Worm (Caenorhabditis elegans) whole organism, early embryonic: Measurements from ENCODE around the gene ctsa-3.1.

Experiments used
- B0310.2 ChIP-seq: sonication (generic microtip); optimal IDR thresholded peaks from 2 replicates; lab custom pipeline; 2016; ENCODE audit warnings: mild to moderate bottlenecking, missing genetic modification characterization, missing compliant biosample characterization
- F13C5.2 ChIP-seq: sonication (generic microtip); optimal IDR thresholded peaks from 2 replicates; lab custom pipeline; 2017; ENCODE audit warnings: mild to moderate bottlenecking, missing genetic modification characterization, inconsistent platforms, missing compliant biosample characterization
- aly-1 ChIP-seq: sonication (generic microtip); optimal IDR thresholded peaks from 2 replicates; lab custom pipeline; 2016; ENCODE audit warnings: missing genetic modification characterization, missing compliant biosample characterization
- ama-1 ChIP-seq: fragments of 150-350 bp; optimal IDR thresholded peaks from 2 replicates; lab custom pipeline; 2014
- ceh-13 ChIP-seq: fragments of 200-800 bp; sonication (Bioruptor generic); optimal IDR thresholded peaks from 2 replicates; lab custom pipeline; 2018; ENCODE audit warnings: mild to moderate bottlenecking, missing genetic modification characterization, missing compliant biosample characterization
- ceh-36 ChIP-seq: sonication (generic microtip); optimal IDR thresholded peaks from 2 replicates; lab custom pipeline; 2016; ENCODE audit warnings: missing genetic modification characterization, inconsistent platforms, missing compliant biosample characterization
- ets-7 ChIP-seq: sonication (generic microtip); optimal IDR thresholded peaks from 2 replicates; lab custom pipeline; 2016; ENCODE audit warnings: missing genotype, missing genetic modification characterization, missing compliant biosample characterization
- flt-1 ChIP-seq: fragments of 200-800 bp; sonication (Bioruptor generic); IDR thresholded peaks from 2 replicates; pipeline ENCODE4 v1.3.6; 2022; ENCODE audit warnings: missing genetic modification characterization, missing compliant biosample characterization
- hmbx-1 ChIP-seq: sonication (generic microtip); optimal IDR thresholded peaks from 2 replicates; lab custom pipeline; 2016; ENCODE audit warnings: mild to moderate bottlenecking, missing genetic modification characterization, missing compliant biosample characterization
- hmg-4 ChIP-seq: fragments of 200-800 bp; sonication (Bioruptor generic); optimal IDR thresholded peaks from 2 replicates; lab custom pipeline; 2018; ENCODE audit warnings: mild to moderate bottlenecking, missing genetic modification characterization, missing compliant biosample characterization
- hnd-1 ChIP-seq: sonication (generic microtip); optimal IDR thresholded peaks from 2 replicates; lab custom pipeline; 2016; ENCODE audit warnings: missing genetic modification characterization, missing compliant biosample characterization
- pes-1 ChIP-seq: fragments of 200-800 bp; sonication (Bioruptor generic); IDR thresholded peaks from 2 replicates; pipeline ENCODE4 v1.3.6; 2022; ENCODE audit warnings: missing genetic modification reagents, missing genetic modification characterization, missing compliant biosample characterization
- scrt-1 ChIP-seq: fragments of 200-800 bp; sonication (Bioruptor generic); IDR thresholded peaks from 2 replicates; pipeline ENCODE4 v1.3.6; 2022; ENCODE audit warnings: missing genetic modification characterization, missing compliant biosample characterization
- sea-1 ChIP-seq: fragments of 200-800 bp; sonication (Bioruptor generic); conservative IDR thresholded peaks from 2 replicates; pipeline ENCODE4 v1.3.6; 2022; ENCODE audit warnings: missing genetic modification characterization, missing compliant biosample characterization
- tbx-11 ChIP-seq: fragments of 200-800 bp; sonication (Bioruptor generic); IDR thresholded peaks from 2 replicates; pipeline ENCODE4 v1.3.6; 2022; ENCODE audit warnings: missing genetic modification characterization, missing compliant biosample characterization
- tbx-37 ChIP-seq: fragments of 200-800 bp; sonication (Bioruptor generic); conservative IDR thresholded peaks from 2 replicates; pipeline ENCODE4 v1.3.6; 2022; ENCODE audit warnings: missing genetic modification reagents, missing genetic modification characterization, missing compliant biosample characterization
- tra-4 ChIP-seq: sonication (generic microtip); optimal IDR thresholded peaks from 2 replicates; lab custom pipeline; 2017; ENCODE audit warnings: missing genetic modification characterization, missing compliant biosample characterization

Gene ctsa-3.1

DNA sequence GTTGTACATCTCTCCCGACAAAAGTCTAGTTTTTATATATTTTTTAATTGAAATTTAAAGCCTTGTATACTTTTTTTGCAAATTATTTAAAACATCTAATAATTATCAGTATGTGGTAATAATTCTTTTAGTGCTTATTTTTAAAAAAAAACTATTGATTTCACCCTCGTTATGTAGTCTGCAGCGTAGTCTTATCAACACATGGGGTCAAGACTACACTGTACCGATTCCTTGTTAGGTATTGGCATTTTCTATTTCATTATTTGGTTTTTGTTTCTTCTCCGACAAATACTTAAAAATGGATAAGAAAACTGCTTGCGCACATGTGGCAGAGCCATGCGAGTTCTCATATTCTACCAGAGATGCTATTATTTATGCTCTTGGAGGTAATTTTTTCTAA lies 36.6 kb upstream of the ctsa-3.1 start, which contains the start of gene maoc-1:
Gene maoc-1 (plus strand): TSS at position 237 of the 400 bp plus-strand sequence.
- no peak for TF ChIP-seq F13C5.2
- TF ChIP-seq tbx-37 (GFP tag; lab: Robert Waterston, UW), result no peak
- no peak for TF ChIP-seq scrt-1
- TF ChIP-seq aly-1 (tag; lab: Kevin White, UChicago), result no peak

DNA sequence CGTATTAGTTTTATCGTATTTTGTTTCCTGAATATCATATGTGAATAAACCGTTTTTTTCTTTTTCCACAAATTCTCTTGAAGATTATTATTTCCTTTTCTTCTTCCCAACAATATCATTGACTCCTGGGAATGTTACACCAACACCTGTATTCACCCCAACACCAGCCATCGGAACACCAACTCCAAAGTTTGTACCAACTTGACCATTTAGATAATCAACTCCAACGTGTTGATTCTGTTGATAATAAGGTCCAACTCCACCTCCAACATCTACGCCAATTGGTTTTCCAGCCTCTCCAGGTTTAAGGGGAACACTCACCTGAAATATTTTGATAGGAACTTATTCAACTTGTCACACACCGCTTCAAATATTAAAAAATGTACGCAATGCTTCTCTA lies 35.2 kb upstream of the ctsa-3.1 start:
- TF ChIP-seq tra-4 (tag; lab: Kevin White, UChicago), result no peak
- TF ChIP-seq sea-1 (GFP tag; lab: Robert Waterston, UW), result no peak
- TF ChIP-seq ceh-13 (GFP tag; lab: Kevin White, UChicago), result no peak
- TF ChIP-seq ceh-36, result no peak
- no peak for TF ChIP-seq ama-1 (lab: Kevin White, UChicago)
- no peak for TF ChIP-seq pes-1 (GFP tag; lab: Robert Waterston, UW)
- no peak for TF ChIP-seq hmg-4
- TF ChIP-seq scrt-1, result no peak
- no peak for TF ChIP-seq flt-1 (GFP tag; lab: Robert Waterston, UW)
- no peak for TF ChIP-seq B0310.2 (tag; lab: Kevin White, UChicago)
- TF ChIP-seq tbx-37 (GFP tag; lab: Robert Waterston, UW), result no peak
- no peak for TF ChIP-seq ets-7 (tag; lab: Kevin White, UChicago)
- no peak for TF ChIP-seq hnd-1 (tag; lab: Kevin White, UChicago)

DNA sequence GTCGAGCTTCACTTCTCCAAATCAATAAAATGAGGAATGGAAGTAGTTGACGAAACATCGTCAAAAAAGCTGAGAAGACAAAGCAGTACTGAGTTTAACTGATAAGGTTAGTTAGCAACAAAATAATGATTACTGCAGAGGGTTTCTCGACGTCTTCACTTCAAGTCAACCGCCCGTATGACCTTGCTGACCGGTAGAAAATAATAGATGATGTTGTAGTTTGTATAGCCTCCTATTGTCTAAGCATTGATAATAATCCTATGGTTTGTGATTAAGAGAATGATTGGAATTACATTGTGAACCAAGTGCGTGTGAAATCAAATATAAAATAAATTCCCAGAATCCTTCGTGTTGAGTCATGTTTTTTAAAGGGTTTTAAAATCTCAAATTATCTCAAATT lies 33.3 kb upstream of the ctsa-3.1 start, which contains the start of gene E04F6.6:
Gene E04F6.6 (minus strand): TSS at position 258 of the 400 bp plus-strand sequence.
- no peak for TF ChIP-seq F13C5.2
- no peak for TF ChIP-seq hmg-4
- no peak for TF ChIP-seq aly-1 (tag; lab: Kevin White, UChicago)
- no peak for TF ChIP-seq scrt-1
- no peak for TF ChIP-seq ceh-13 (GFP tag; lab: Kevin White, UChicago)
- no peak for TF ChIP-seq tbx-37 (GFP tag; lab: Robert Waterston, UW)
- no peak for TF ChIP-seq ceh-36
- no peak for TF ChIP-seq tra-4 (tag; lab: Kevin White, UChicago)
- TF ChIP-seq sea-1 (GFP tag; lab: Robert Waterston, UW), result no peak
- TF ChIP-seq ama-1 (lab: Kevin White, UChicago), result no peak
- no peak for TF ChIP-seq hmbx-1
- no peak for TF ChIP-seq pes-1 (GFP tag; lab: Robert Waterston, UW)
- TF ChIP-seq flt-1 (GFP tag; lab: Robert Waterston, UW), result no peak
- no peak for TF ChIP-seq ets-7 (tag; lab: Kevin White, UChicago)
- TF ChIP-seq B0310.2 (tag; lab: Kevin White, UChicago), result no peak
- TF ChIP-seq hnd-1 (tag; lab: Kevin White, UChicago), result no peak
- no peak for TF ChIP-seq tbx-11

DNA sequence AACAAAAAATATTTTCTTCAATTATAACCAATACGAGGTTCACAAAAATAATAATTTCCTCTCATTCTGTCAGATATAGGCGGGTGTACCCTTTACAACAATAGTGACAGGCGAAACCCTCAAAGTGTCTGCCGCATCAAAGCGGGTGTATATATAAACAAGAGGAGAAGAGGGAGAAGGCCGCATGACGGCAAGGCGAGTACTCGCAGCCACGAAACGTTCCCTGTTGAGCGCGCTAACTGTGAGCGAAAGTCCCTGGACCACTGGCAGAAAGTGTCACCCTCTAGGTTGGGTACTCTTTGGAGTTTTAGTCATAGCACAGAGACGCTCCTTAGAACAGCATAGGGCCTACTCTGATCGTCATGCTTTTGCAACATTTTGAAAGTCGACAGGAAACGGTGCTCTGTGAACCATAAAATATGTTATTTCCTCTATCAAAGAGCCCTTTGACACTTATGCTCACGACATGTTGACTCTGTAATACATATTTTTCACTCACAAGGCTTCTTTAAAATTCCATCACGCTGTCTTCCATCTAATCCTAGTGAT lies 32.5 kb upstream of the ctsa-3.1 start, which contains the start of gene pcrg-1:
Gene pcrg-1 (plus strand): TSS at position 499 of the 549 bp plus-strand sequence.
- TF ChIP-seq ets-7 (tag; lab: Kevin White, UChicago) (peak; percentile 82), hmg-4 (peak; percentile 99), hnd-1 (tag; lab: Kevin White, UChicago) (peak; percentile 75), tbx-37 (GFP tag; lab: Robert Waterston, UW) (peak; percentile 92), ama-1 (lab: Kevin White, UChicago) (no peak), tbx-11 (peak; percentile 93), sea-1 (GFP tag; lab: Robert Waterston, UW) (peak; percentile 93), hmbx-1 (peak; percentile 62), tra-4 (tag; lab: Kevin White, UChicago) (peak; percentile 83), ceh-36 (peak; percentile 85), flt-1 (GFP tag; lab: Robert Waterston, UW) (peak; percentile 89), aly-1 (tag; lab: Kevin White, UChicago) (peak; percentile 89), ceh-13 (GFP tag; lab: Kevin White, UChicago) (peak; percentile 90), scrt-1 (peak; percentile 90), pes-1 (GFP tag; lab: Robert Waterston, UW) (peak; percentile 93), F13C5.2 (peak; percentile 94), B0310.2 (tag; lab: Kevin White, UChicago) (peak; percentile 85)

DNA sequence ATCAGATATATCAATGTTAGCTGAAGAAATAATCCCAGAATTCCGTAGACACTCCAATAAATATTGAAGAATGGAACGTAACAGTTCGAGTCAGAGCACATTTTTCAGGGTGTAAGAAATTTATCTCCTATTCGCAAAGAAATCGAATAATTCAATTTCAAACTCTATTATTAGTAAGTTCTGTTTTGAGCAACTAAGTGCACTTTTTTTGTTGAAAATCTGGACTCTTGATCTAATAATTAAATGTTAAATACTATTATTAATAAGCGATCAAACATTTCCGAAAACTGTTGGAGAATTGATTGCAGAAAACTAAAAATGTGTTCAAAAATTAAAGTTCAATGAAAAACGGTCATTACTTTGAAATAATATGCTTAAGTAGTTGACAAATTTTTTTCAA lies 29.5 kb upstream of the ctsa-3.1 start, which contains the start of gene srd-56:
Gene srd-56 (minus strand): TSS at position 101 of the 400 bp plus-strand sequence.
- no peak for TF ChIP-seq sea-1 (GFP tag; lab: Robert Waterston, UW)
- TF ChIP-seq tbx-11, result no peak
- TF ChIP-seq ceh-36, result no peak
- no peak for TF ChIP-seq hmg-4
- no peak for TF ChIP-seq tra-4 (tag; lab: Kevin White, UChicago)
- TF ChIP-seq hmbx-1, result no peak
- no peak for TF ChIP-seq pes-1 (GFP tag; lab: Robert Waterston, UW)
- TF ChIP-seq ama-1 (lab: Kevin White, UChicago), result no peak
- no peak for TF ChIP-seq flt-1 (GFP tag; lab: Robert Waterston, UW)
- no peak for TF ChIP-seq scrt-1
- TF ChIP-seq F13C5.2, result no peak
- TF ChIP-seq ceh-13 (GFP tag; lab: Kevin White, UChicago), result no peak
- TF ChIP-seq tbx-37 (GFP tag; lab: Robert Waterston, UW), result no peak
- no peak for TF ChIP-seq ets-7 (tag; lab: Kevin White, UChicago)
- TF ChIP-seq B0310.2 (tag; lab: Kevin White, UChicago), result no peak

DNA sequence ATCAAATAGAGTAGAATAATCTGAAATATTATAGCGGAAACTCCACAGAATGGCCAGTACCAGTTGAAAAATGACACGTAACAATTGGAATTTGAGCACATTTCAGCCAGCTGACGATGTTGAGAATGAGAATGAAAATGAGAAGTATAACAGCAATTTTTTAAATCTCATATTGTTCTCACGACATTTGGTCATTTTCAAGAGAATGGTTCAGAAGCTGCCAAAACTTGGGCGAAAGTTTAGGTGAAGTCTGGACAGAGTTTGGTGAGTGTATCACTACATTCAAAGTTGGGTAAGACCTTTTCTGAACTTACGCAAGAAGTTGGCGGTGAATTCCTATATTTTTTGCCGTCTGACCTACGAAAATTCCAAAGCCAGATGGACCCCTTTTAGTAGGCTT lies 27.7 kb upstream of the ctsa-3.1 start, which contains the start of gene srd-58:
Gene srd-58 (minus strand): TSS at position 101 of the 400 bp plus-strand sequence.
- TF ChIP-seq hmbx-1 (no peak), ceh-13 (GFP tag; lab: Kevin White, UChicago) (no peak), ets-7 (tag; lab: Kevin White, UChicago) (no peak), tbx-11 (no peak), scrt-1 (no peak), tbx-37 (GFP tag; lab: Robert Waterston, UW) (no peak), ceh-36 (no peak), F13C5.2 (no peak), aly-1 (tag; lab: Kevin White, UChicago) (no peak), tra-4 (tag; lab: Kevin White, UChicago) (no peak), pes-1 (GFP tag; lab: Robert Waterston, UW) (no peak), ama-1 (lab: Kevin White, UChicago) (no peak), hmg-4 (no peak)

DNA sequence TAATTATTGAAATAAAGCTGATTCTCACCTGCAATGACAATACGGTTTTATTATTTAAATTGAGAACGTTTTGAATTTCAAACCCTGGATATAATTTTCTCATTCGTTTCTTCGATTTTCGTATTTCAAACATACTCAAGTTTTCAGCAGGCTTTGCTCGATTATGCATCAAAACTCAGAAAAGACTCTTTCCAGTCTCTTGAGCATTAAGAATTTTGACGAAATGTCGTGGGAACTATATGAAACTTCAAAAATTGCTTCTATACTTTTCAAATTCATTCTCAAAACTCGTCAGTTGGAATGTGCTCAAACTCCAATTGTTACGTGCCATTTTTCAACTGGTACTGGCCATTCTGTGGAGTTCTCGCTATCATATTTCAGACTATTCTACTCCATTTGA lies 27.3 kb upstream of the ctsa-3.1 start, which contains the start of gene srd-59:
Gene srd-59 (plus strand): TSS at position 301 of the 400 bp plus-strand sequence.
- TF ChIP-seq pes-1 (GFP tag; lab: Robert Waterston, UW), result no peak
- no peak for TF ChIP-seq B0310.2 (tag; lab: Kevin White, UChicago)
- no peak for TF ChIP-seq ceh-13 (GFP tag; lab: Kevin White, UChicago)
- no peak for TF ChIP-seq ets-7 (tag; lab: Kevin White, UChicago)
- TF ChIP-seq hmg-4, result no peak
- TF ChIP-seq flt-1 (GFP tag; lab: Robert Waterston, UW), result no peak
- no peak for TF ChIP-seq ceh-36
- no peak for TF ChIP-seq hnd-1 (tag; lab: Kevin White, UChicago)
- TF ChIP-seq ama-1 (lab: Kevin White, UChicago), result no peak
